Worm (Caenorhabditis elegans): ENCODE measurements around the gene tba-7.

The tba-7 gene

DNA sequence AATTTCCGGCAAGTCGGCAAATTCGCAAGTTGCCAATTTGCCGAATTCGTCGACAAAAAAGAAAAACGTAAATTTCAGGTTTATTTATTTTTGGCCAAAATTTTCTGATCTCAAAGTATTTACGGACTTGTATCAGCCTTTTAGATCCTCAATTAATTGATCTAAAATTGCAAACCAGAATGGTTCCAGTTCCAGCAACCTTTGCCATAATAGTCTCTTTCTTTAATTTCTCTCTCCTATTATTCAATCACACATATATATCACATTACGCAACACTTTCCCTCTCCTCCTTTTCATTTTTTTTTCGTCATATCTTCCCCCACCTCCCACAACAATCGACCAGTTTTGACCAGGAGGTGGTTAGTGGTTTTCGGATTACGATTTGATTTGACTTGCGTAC lies 25.9 kb upstream of the tba-7 start, which contains the start of gene Y47D3B.3:
Gene Y47D3B.3 (plus strand): TSS at position 301 of the 400 bp plus-strand sequence.
- TF ChIP-seq ztf-4 (tag; optimal IDR thresholded peaks at IDR 0.05) (no peak), aly-2 (tag; optimal IDR thresholded peaks at IDR 0.05) (no peak), mdl-1 (tag; optimal IDR thresholded peaks at IDR 0.05) (no peak), alr-1 (tag; optimal IDR thresholded peaks at IDR 0.05) (no peak), fos-1 (tag; optimal IDR thresholded peaks at IDR 0.05) (no peak), nhr-21 (tag; optimal IDR thresholded peaks at IDR 0.05) (no peak), nhr-25 (tag; optimal IDR thresholded peaks at IDR 0.05) (no peak), ceh-16 (tag; optimal IDR thresholded peaks at IDR 0.05) (no peak), sem-4 (tag; optimal IDR thresholded peaks at IDR 0.05) (no peak), lin-11 (tag; optimal IDR thresholded peaks at IDR 0.05) (no peak), nhr-11 (tag; optimal IDR thresholded peaks at IDR 0.05) (no peak), F13H6.1 (tag; optimal IDR thresholded peaks at IDR 0.05) (no peak)

DNA sequence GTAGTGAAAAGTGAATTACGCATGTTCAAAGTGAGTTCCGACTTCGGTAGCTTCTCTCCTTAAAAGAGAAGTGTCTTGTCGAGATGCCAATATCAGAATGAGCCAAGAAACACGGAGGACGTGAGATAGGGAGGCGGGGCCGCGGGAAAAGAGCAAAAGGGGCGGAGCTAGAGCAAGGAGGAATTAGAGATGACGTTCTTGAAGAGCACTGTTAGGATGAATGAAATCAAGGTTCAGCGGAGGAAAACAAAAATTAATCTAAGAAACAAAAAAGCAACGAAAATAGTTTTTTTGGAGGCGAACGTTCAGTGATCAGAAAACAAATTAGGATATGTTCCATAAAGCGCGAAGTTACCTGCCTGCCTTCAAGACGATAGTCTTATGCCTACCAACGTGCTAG lies 21.6 kb upstream of the tba-7 start, which contains the start of gene nlp-21:
Gene nlp-21 (minus strand): TSS at position 101 of the 400 bp plus-strand sequence.
- TF ChIP-seq ztf-4 (tag; optimal IDR thresholded peaks at IDR 0.05) (no peak), elt-3 (tag; optimal IDR thresholded peaks at IDR 0.05) (no peak), Y55F3AM.14 (GFP tag; optimal IDR thresholded peaks at IDR 0.05) (no peak), nhr-237 (tag; optimal IDR thresholded peaks at IDR 0.05) (no peak), egl-27 (tag; optimal IDR thresholded peaks at IDR 0.05) (no peak), peb-1 (tag; optimal IDR thresholded peaks at IDR 0.05) (no peak), nhr-25 (tag; optimal IDR thresholded peaks at IDR 0.05) (no peak)

DNA sequence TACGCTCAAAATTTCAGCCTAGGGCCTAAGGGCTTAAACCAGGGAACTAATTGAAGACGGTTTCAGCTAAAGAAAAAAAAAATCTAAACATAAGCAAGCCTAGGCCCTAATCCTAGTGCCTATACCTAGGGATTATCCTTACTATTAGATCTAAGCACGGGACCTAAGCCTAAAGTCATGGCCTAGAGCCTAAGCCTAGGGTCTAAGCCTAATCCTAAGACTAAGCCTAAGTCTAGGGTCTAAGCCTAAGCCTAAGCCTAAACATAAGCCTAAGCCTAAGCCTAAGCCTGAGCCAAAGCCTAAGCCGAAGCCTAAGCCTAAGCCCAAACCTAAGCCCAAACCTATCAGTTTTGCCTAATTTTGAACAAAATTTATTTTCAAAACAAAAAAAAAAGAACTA lies 21.2 kb upstream of the tba-7 start:
- no peak for TF ChIP-seq gmeb-1 (tag; optimal IDR thresholded peaks at IDR 0.05)
- TF ChIP-seq aly-2 (tag; optimal IDR thresholded peaks at IDR 0.05): no peak
- no peak for TF ChIP-seq mdl-1 (tag; optimal IDR thresholded peaks at IDR 0.05)
- no peak for TF ChIP-seq egl-27 (tag; optimal IDR thresholded peaks at IDR 0.05)
- no peak for TF ChIP-seq mab-5 (tag; optimal IDR thresholded peaks at IDR 0.05)
- TF ChIP-seq nhr-21 (tag; optimal IDR thresholded peaks at IDR 0.05): no peak
- TF ChIP-seq blmp-1 (tag; optimal IDR thresholded peaks at IDR 0.05; ENCODE audit: insufficient read depth): no peak
- no peak for TF ChIP-seq sma-3 (GFP tag; optimal IDR thresholded peaks at IDR 0.05)
- TF ChIP-seq fos-1 (tag; optimal IDR thresholded peaks at IDR 0.05): no peak
- no peak for TF ChIP-seq ZK546.5 (tag; optimal IDR thresholded peaks at IDR 0.05)
- TF ChIP-seq lin-39 (tag; optimal IDR thresholded peaks at IDR 0.05): no peak
- no peak for TF ChIP-seq zag-1 (tag; optimal IDR thresholded peaks at IDR 0.05)
- no peak for TF ChIP-seq snpc-4 (tag; optimal IDR thresholded peaks at IDR 0.05)

- TF ChIP-seq C34F6.9 (tag; optimal IDR thresholded peaks at IDR 0.05): peak; percentile 3
- peak in 1 of 2 experiments; percentile 28 for TF ChIP-seq lsy-2 (tag; optimal IDR thresholded peaks at IDR 0.05)
- TF ChIP-seq lin-13 (GFP tag; optimal IDR thresholded peaks at IDR 0.05): no peak
Observed at ce11 chrIII:11391601-11392520, 20.3 kb upstream of the tba-7 start.

DNA sequence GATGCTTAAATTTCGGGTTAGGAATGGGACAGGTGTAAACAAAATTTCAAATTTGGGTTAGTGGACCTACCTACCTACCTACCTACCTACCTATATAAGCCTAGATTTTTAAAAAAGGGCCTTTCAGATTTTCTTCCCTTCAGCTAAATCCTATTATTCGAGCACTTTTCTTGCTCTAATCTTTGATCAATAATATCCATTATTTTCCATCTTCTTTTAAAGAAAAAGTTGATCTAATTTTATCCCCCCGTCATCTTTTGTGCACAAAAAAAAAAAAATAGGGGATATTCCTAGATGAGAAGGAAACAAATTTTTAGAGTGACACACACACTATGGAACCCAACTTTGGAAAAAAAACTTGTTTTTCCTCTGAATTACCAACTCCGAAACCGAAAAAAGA lies 19.2 kb upstream of the tba-7 start:
- TF ChIP-seq aly-2 (tag; optimal IDR thresholded peaks at IDR 0.05) (no peak), fos-1 (tag; optimal IDR thresholded peaks at IDR 0.05) (no peak), nhr-23 (tag; optimal IDR thresholded peaks at IDR 0.05) (no peak), unc-55 (GFP tag; optimal IDR thresholded peaks at IDR 0.05) (no peak), mab-5 (tag; optimal IDR thresholded peaks at IDR 0.05) (no peak), nhr-21 (tag; optimal IDR thresholded peaks at IDR 0.05) (no peak), nhr-12 (tag; optimal IDR thresholded peaks at IDR 0.05) (no peak)

- TF ChIP-seq ZK546.5 (tag; optimal IDR thresholded peaks at IDR 0.05): no peak
Observed at ce11 chrIII:11389384-11389783, 17.8 kb upstream of the tba-7 start.

Data from whole organism, L2 larva.